Fruit fly (Drosophila melanogaster) whole organism, embryonic: ENCODE data around the gene SkpE.

Source experiments
- ATbp ChIP-seq: fragments of 200-800 bp; sonication (Bioruptor generic); optimal IDR thresholded peaks from 2 replicates; lab custom pipeline; 2017; ENCODE audit warnings: missing biosample characterization, mild to moderate bottlenecking, missing genetic modification characterization, missing genetic modification reagents
- Adf1 ChIP-seq: fragments of 200-800 bp; sonication (Bioruptor generic); IDR thresholded peaks from 2 replicates; pipeline ENCODE4 v1.3.6; 2022; ENCODE audit warnings: missing biosample characterization, missing genetic modification characterization
- Aef1 ChIP-seq: fragments of 200-800 bp; sonication (Bioruptor generic); IDR thresholded peaks from 3 replicates; pipeline ENCODE4 v1.3.6; 2022; ENCODE audit warnings: missing biosample characterization, missing genetic modification characterization
- B-H2 ChIP-seq: fragments of 200-800 bp; sonication (Bioruptor generic); optimal IDR thresholded peaks from 2 replicates; lab custom pipeline; 2018; ENCODE audit warnings: missing biosample characterization, mild to moderate bottlenecking, missing genetic modification characterization
- C15 ChIP-seq: fragments of 200-800 bp; sonication (Bioruptor generic); IDR thresholded peaks from 3 replicates; pipeline ENCODE4 v1.3.6; 2022; ENCODE audit warnings: missing biosample characterization, missing genetic modification characterization
- CG10209 ChIP-seq: fragments of 200-800 bp; sonication (Bioruptor generic); optimal IDR thresholded peaks from 3 replicates; lab custom pipeline; 2017; ENCODE audit warnings: missing biosample characterization, mild to moderate bottlenecking, missing genetic modification characterization, missing genetic modification reagents
- CG10565 ChIP-seq: fragments of 200-800 bp; sonication (Bioruptor generic); optimal IDR thresholded peaks from 3 replicates; lab custom pipeline; 2016; ENCODE audit warnings: missing biosample characterization, mild to moderate bottlenecking, missing genetic modification characterization
- CG13296 ChIP-seq: fragments of 200-800 bp; sonication (Bioruptor generic); optimal IDR thresholded peaks from 3 replicates; lab custom pipeline; 2018; ENCODE audit warnings: missing biosample characterization, mild to moderate bottlenecking, missing genetic modification characterization
- CG1529 ChIP-seq: fragments of 200-800 bp; sonication (Bioruptor generic); optimal IDR thresholded peaks from 3 replicates; lab custom pipeline; 2018; ENCODE audit warnings: missing biosample characterization, missing genetic modification characterization
- CG17568 ChIP-seq: fragments of 200-800 bp; sonication (Bioruptor generic); optimal IDR thresholded peaks from 2 replicates; lab custom pipeline; 2018; ENCODE audit warnings: missing biosample characterization, mild to moderate bottlenecking, missing genetic modification characterization, moderate library complexity
- CG18599 ChIP-seq: fragments of 200-800 bp; sonication (Bioruptor generic); optimal IDR thresholded peaks from 3 replicates; lab custom pipeline; 2017; ENCODE audit warnings: missing biosample characterization, missing genetic modification characterization, mild to moderate bottlenecking, moderate library complexity, missing genetic modification reagents
- CG4328 ChIP-seq: fragments of 200-800 bp; sonication (Bioruptor generic); optimal IDR thresholded peaks from 3 replicates; lab custom pipeline; 2017; ENCODE audit warnings: missing biosample characterization, missing genetic modification reagents, missing genetic modification characterization
- CG43689 ChIP-seq: fragments of 200-800 bp; sonication (Bioruptor generic); IDR thresholded peaks from 2 replicates; pipeline ENCODE4 v1.3.6; 2022; ENCODE audit warnings: missing biosample characterization, missing genetic modification characterization
- CG6272 ChIP-seq: fragments of 200-800 bp; sonication (Bioruptor generic); IDR thresholded peaks from 2 replicates; pipeline ENCODE4 v1.3.6; 2022; ENCODE audit warnings: missing biosample characterization, missing genetic modification characterization
- CG6654 ChIP-seq: fragments of 200-800 bp; sonication (Bioruptor generic); optimal IDR thresholded peaks from 2 replicates; lab custom pipeline; 2017; ENCODE audit warnings: missing biosample characterization, mild to moderate bottlenecking, missing genetic modification characterization
- CG7839 ChIP-seq: fragments of 200-800 bp; sonication (Bioruptor generic); optimal IDR thresholded peaks from 3 replicates; lab custom pipeline; 2018; ENCODE audit warnings: missing biosample characterization, mild to moderate bottlenecking, missing genetic modification characterization, moderate library complexity
- CG8290 ChIP-seq, 3 experiments: fragments of 200-800 bp; sonication (Bioruptor generic); optimal IDR thresholded peaks; 2 replicates each; lab custom pipeline; 2016 to 2019; ENCODE audit warnings: missing biosample characterization in 3 of 3, missing genetic modification characterization in 3 of 3, mild to moderate bottlenecking in 2 of 3, moderate library complexity in 1 of 3
- CHES-1-like ChIP-seq: fragments of 200-800 bp; sonication (Bioruptor generic); optimal IDR thresholded peaks from 2 replicates; lab custom pipeline; 2016; ENCODE audit warnings: missing biosample characterization, missing genetic modification characterization
- Dbx ChIP-seq: fragments of 200-800 bp; sonication (Bioruptor generic); IDR thresholded peaks from 3 replicates; pipeline ENCODE4 v1.3.6; 2022; ENCODE audit warnings: missing biosample characterization, missing genetic modification characterization
- Doc3 ChIP-seq: fragments of 200-800 bp; sonication (Bioruptor generic); IDR thresholded peaks from 3 replicates; pipeline ENCODE4 v1.3.6; 2022; ENCODE audit warnings: missing biosample characterization, missing genetic modification characterization; ENCODE audit not compliant: partially characterized antibody
- Elba2 ChIP-seq: fragments of 200-800 bp; sonication (Bioruptor generic); optimal IDR thresholded peaks from 3 replicates; lab custom pipeline; 2016; ENCODE audit warnings: missing biosample characterization, missing genetic modification characterization
- Gug ChIP-seq: fragments of 200-800 bp; sonication (Bioruptor generic); IDR thresholded peaks from 4 replicates; pipeline ENCODE4 v1.3.6; 2022; ENCODE audit warnings: missing biosample characterization, missing genetic modification characterization
- Meics ChIP-seq: fragments of 200-800 bp; sonication (Bioruptor generic); optimal IDR thresholded peaks from 2 replicates; lab custom pipeline; 2017; ENCODE audit warnings: missing biosample characterization, mild to moderate bottlenecking, missing genetic modification characterization
- Rfx ChIP-seq: fragments of 200-800 bp; sonication (Bioruptor generic); IDR thresholded peaks from 2 replicates; pipeline ENCODE4 v1.3.6; 2022; ENCODE audit warnings: missing biosample characterization, missing genetic modification characterization
- Xbp1 ChIP-seq: fragments of 200-800 bp; sonication (Bioruptor generic); optimal IDR thresholded peaks from 3 replicates; lab custom pipeline; 2016; ENCODE audit warnings: missing biosample characterization, mild to moderate bottlenecking, missing genetic modification characterization
- abd-A ChIP-seq: fragments of 200-800 bp; sonication (Bioruptor generic); optimal IDR thresholded peaks from 3 replicates; lab custom pipeline; 2019; ENCODE audit warnings: missing biosample characterization, mild to moderate bottlenecking, missing genetic modification characterization, moderate library complexity
- al ChIP-seq: fragments of 200-800 bp; sonication (Bioruptor generic); IDR thresholded peaks from 2 replicates; pipeline ENCODE4 v1.3.6; 2022; ENCODE audit warnings: missing biosample characterization, missing genetic modification characterization
- bab2 ChIP-seq: fragments of 200-800 bp; sonication (Bioruptor generic); optimal IDR thresholded peaks from 2 replicates; lab custom pipeline; 2016; ENCODE audit warnings: missing biosample characterization, missing genetic modification characterization
- br ChIP-seq: fragments of >200 bp; optimal IDR thresholded peaks from 2 replicates; lab custom pipeline; 2017
- ci ChIP-seq: fragments of 200-800 bp; sonication (Bioruptor generic); IDR thresholded peaks from 3 replicates; pipeline ENCODE4 v1.3.6; 2022; ENCODE audit warnings: missing biosample characterization, missing genetic modification characterization
- corto ChIP-seq: fragments of 200-800 bp; sonication (Bioruptor generic); optimal IDR thresholded peaks from 2 replicates; lab custom pipeline; 2016; ENCODE audit warnings: missing biosample characterization, mild to moderate bottlenecking, missing genetic modification characterization, moderate library complexity
- dati ChIP-seq: fragments of 200-800 bp; sonication (Bioruptor generic); IDR thresholded peaks from 2 replicates; pipeline ENCODE4 v1.3.6; 2022; ENCODE audit warnings: missing biosample characterization, missing genetic modification characterization
- dpn ChIP-seq, 2 experiments: fragments of 200-800 bp; sonication (Bioruptor generic); optimal IDR thresholded peaks; 3 replicates each; lab custom pipeline; 2016; ENCODE audit warnings: missing biosample characterization in 2 of 2, missing genetic modification characterization in 2 of 2
- gcm ChIP-seq: fragments of 200-800 bp; sonication (Bioruptor generic); optimal IDR thresholded peaks from 2 replicates; lab custom pipeline; 2019; ENCODE audit warnings: missing biosample characterization, mild to moderate bottlenecking, missing genetic modification characterization, moderate library complexity
- hb ChIP-seq: fragments of 200-800 bp; sonication (Bioruptor generic); IDR thresholded peaks from 3 replicates; pipeline ENCODE4 v1.3.6; 2022; ENCODE audit warnings: missing biosample characterization, missing genetic modification characterization; ENCODE audit not compliant: partially characterized antibody
- inv ChIP-seq: fragments of 200-800 bp; sonication (Bioruptor generic); IDR thresholded peaks from 2 replicates; pipeline ENCODE4 v1.3.6; 2022; ENCODE audit warnings: missing biosample characterization, missing genetic modification characterization; ENCODE audit not compliant: partially characterized antibody
- jigr1 ChIP-seq: fragments of 200-800 bp; sonication (Bioruptor generic); IDR thresholded peaks from 3 replicates; pipeline ENCODE4 v1.3.6; 2022; ENCODE audit warnings: missing biosample characterization, missing genetic modification characterization
- nmo ChIP-seq: fragments of 200-800 bp; sonication (Bioruptor generic); optimal IDR thresholded peaks from 2 replicates; lab custom pipeline; 2018; ENCODE audit warnings: missing biosample characterization, mild to moderate bottlenecking, missing genetic modification characterization, moderate library complexity
- nom ChIP-seq: fragments of 200-800 bp; sonication (Bioruptor generic); optimal IDR thresholded peaks from 2 replicates; lab custom pipeline; 2017; ENCODE audit warnings: missing biosample characterization, missing genetic modification characterization, mild to moderate bottlenecking, moderate library complexity, missing genetic modification reagents
- prd ChIP-seq, 3 experiments: fragments of >200 bp in 2 of 3; fragments of 200-800 bp in 1 of 3; sonication (Bioruptor generic) in 1 of 3; optimal IDR thresholded peaks in 2 of 3; IDR thresholded peaks in 1 of 3; 2 replicates in 2 of 3; 3 replicates in 1 of 3; pipeline versions ENCODE4 v1.3.6 to Lab custom; 2017 to 2022; ENCODE audit warnings: missing biosample characterization in 1 of 3, missing genetic modification characterization in 1 of 3
- pum ChIP-seq: fragments of 200-800 bp; sonication (Bioruptor generic); optimal IDR thresholded peaks from 2 replicates; lab custom pipeline; 2016; ENCODE audit warnings: missing biosample characterization, missing genetic modification characterization
- sens ChIP-seq: fragments of 200-800 bp; sonication (Bioruptor generic); peaks from one replicate; lab custom pipeline; 2016; ENCODE audit warnings: missing biosample characterization, missing genetic modification characterization
- sim ChIP-seq: fragments of 200-800 bp; sonication (Bioruptor generic); IDR thresholded peaks from 2 replicates; pipeline ENCODE4 v1.3.6; 2022; ENCODE audit warnings: missing biosample characterization, missing genetic modification characterization
- sisA ChIP-seq: fragments of 200-800 bp; sonication (Bioruptor generic); IDR thresholded peaks from 2 replicates; pipeline ENCODE4 v1.3.6; 2022; ENCODE audit warnings: missing biosample characterization, missing genetic modification characterization
- sqz ChIP-seq: fragments of 200-800 bp; sonication (Bioruptor generic); optimal IDR thresholded peaks from 3 replicates; lab custom pipeline; 2018; ENCODE audit warnings: missing biosample characterization, mild to moderate bottlenecking, missing genetic modification characterization
- toy ChIP-seq: fragments of 200-800 bp; sonication (Bioruptor generic); IDR thresholded peaks from 2 replicates; pipeline ENCODE4 v1.3.6; 2022; ENCODE audit warnings: missing biosample characterization, missing genetic modification characterization
- trh ChIP-seq: fragments of 200-800 bp; sonication (Bioruptor generic); optimal IDR thresholded peaks from 2 replicates; lab custom pipeline; 2016; ENCODE audit warnings: missing biosample characterization, missing genetic modification characterization
- ttk ChIP-seq: fragments of 200-800 bp; sonication (Bioruptor generic); IDR thresholded peaks from 2 replicates; pipeline ENCODE4 v2.1.2; 2022; ENCODE audit warnings: missing biosample characterization, missing genetic modification characterization
- unc-4 ChIP-seq: fragments of 200-800 bp; sonication (Bioruptor generic); IDR thresholded peaks from 2 replicates; pipeline ENCODE4 v1.3.6; 2022; ENCODE audit warnings: missing biosample characterization, missing genetic modification characterization; ENCODE audit not compliant: partially characterized antibody

SkpE gene

dm6 chrX:19839067-19839466 is 15.2 kb upstream of the SkpE start (continued):
- TF ChIP-seq ci (GFP tag; lab: Robert Waterston, UW), result 0 out of 3 replicates have a peak, but pooled peaks have one; percentile 28
- no peak for TF ChIP-seq jigr1
- TF ChIP-seq Gug (GFP tag; lab: Robert Waterston, UW), result no peak
- TF ChIP-seq unc-4 (GFP tag; lab: Robert Waterston, UW), result no peak
- TF ChIP-seq ATbp, result peak; percentile 38
- no peak for TF ChIP-seq Doc3 (GFP tag; lab: Robert Waterston, UW)
- peak; percentile 27 for TF ChIP-seq CG8290 (GFP tag; optimal IDR thresholded peaks at IDR 0.05; lab: Kevin White, UChicago)
- TF ChIP-seq CG8290 (tag; optimal IDR thresholded peaks at IDR 0.05; lab: Kevin White, UChicago), result no peak
- TF ChIP-seq Aef1 (GFP tag; lab: Robert Waterston, UW), result no peak
- no peak for TF ChIP-seq Dbx (GFP tag; lab: Robert Waterston, UW)
- TF ChIP-seq CG17568 (GFP tag; lab: Kevin White, UChicago), result no peak
- TF ChIP-seq sisA (GFP tag; lab: Robert Waterston, UW), result no peak
- TF ChIP-seq CG6272 (GFP tag; lab: Robert Waterston, UW), result no peak
- peak; percentile 29 for TF ChIP-seq bab2 (GFP tag; lab: Kevin White, UChicago)
- no peak for TF ChIP-seq inv (GFP tag; lab: Robert Waterston, UW)
- no peak for TF ChIP-seq hb (GFP tag; lab: Robert Waterston, UW)
- TF ChIP-seq CG10209 (GFP tag; lab: Kevin White, UChicago), result peak; percentile 2
- TF ChIP-seq gcm, result no peak
- TF ChIP-seq br (lab: Kevin White, UChicago), result no peak
- no peak for TF ChIP-seq corto (GFP tag; lab: Kevin White, UChicago)
- no peak for TF ChIP-seq CG13296 (GFP tag; lab: Kevin White, UChicago)
- no peak for TF ChIP-seq CG43689 (GFP tag; lab: Robert Waterston, UW)
- no peak for TF ChIP-seq toy (GFP tag; lab: Robert Waterston, UW)
- TF ChIP-seq CG1529 (GFP tag; lab: Kevin White, UChicago), result no peak
- TF ChIP-seq dpn (GFP tag; optimal IDR thresholded peaks at IDR 0.05; lab: Kevin White, UChicago), result no peak
- TF ChIP-seq Rfx (GFP tag; lab: Robert Waterston, UW), result no peak
- no peak for TF ChIP-seq B-H2 (GFP tag; lab: Kevin White, UChicago)
- no peak for TF ChIP-seq nmo (GFP tag; lab: Kevin White, UChicago)
- TF ChIP-seq al (GFP tag; lab: Robert Waterston, UW), result no peak
- TF ChIP-seq ttk (GFP tag; lab: Robert Waterston, UW), result no peak

dm6 chrX:19827762-19828161 is 3.9 kb upstream of the SkpE start:
- TF ChIP-seq nom (GFP tag; lab: Kevin White, UChicago), result peak; percentile 7
- TF ChIP-seq pum (GFP tag; lab: Kevin White, UChicago), result no peak
- TF ChIP-seq abd-A (tag; lab: Kevin White, UChicago), result peak; percentile 14
- TF ChIP-seq Adf1 (GFP tag; lab: Robert Waterston, UW), result peak; percentile 65
- TF ChIP-seq sqz (GFP tag; lab: Kevin White, UChicago), result peak; percentile 62
- no peak for TF ChIP-seq sens (GFP tag; lab: Kevin White, UChicago)
- TF ChIP-seq, all 482 proteins: peak for 4

DNA sequence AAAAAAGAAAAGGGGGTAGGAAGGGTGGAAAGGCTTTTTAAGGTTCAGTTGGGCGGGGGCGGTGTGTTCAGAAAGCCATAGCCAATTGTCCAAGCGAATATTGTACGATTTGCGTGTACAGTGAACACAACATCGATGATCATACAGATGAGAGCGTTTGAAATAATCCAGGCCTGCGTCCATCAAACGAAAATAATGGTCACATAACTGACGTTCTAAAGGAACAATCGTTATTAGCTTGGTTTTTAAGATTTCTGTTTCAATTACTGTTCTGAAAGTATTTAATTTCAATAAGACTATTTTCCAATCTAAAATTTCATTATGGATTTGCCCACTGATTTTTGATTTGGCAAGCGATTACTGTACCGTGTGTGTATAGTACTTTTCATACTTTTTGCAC is 1.3 kb upstream of the SkpE start:
- TF ChIP-seq toy (GFP tag; lab: Robert Waterston, UW) (no peak), dati (GFP tag; lab: Robert Waterston, UW) (no peak), Meics (GFP tag; lab: Kevin White, UChicago) (peak; percentile 36), Elba2 (GFP tag; lab: Kevin White, UChicago) (no peak), CG7839 (tag; lab: Kevin White, UChicago) (peak; percentile 25), CG6654 (GFP tag; lab: Kevin White, UChicago) (no peak), CHES-1-like (GFP tag; lab: Kevin White, UChicago) (no peak), br (lab: Kevin White, UChicago) (no peak), Xbp1 (GFP tag; lab: Kevin White, UChicago) (no peak), CG18599 (GFP tag; lab: Kevin White, UChicago) (peak; percentile 32), CG4328 (GFP tag; lab: Kevin White, UChicago) (no peak), trh (GFP tag; lab: Kevin White, UChicago) (no peak), sim (GFP tag; lab: Robert Waterston, UW) (no peak), CG10565 (GFP tag; lab: Kevin White, UChicago) (no peak), prd (optimal IDR thresholded peaks at IDR 0.05; lab: Kevin White, UChicago) (no peak), prd (GFP tag; IDR thresholded peaks at IDR 0.05; lab: Robert Waterston, UW) (peak; percentile 30; the same call in 1 of the 3 replicates), C15 (GFP tag; lab: Robert Waterston, UW) (no peak)
